Worm (Caenorhabditis elegans): ENCODE measurements around the gene C18H7.6.

ce11 chrIV:545852-546251 lies 46.4 kb downstream of the C18H7.6 start:
- TF ChIP-seq ets-5 (GFP tag; IDR thresholded peaks at IDR 0.05): no peak
- no peak for TF ChIP-seq lin-13 (GFP tag; optimal IDR thresholded peaks at IDR 0.05)
- TF ChIP-seq zag-1 (tag; optimal IDR thresholded peaks at IDR 0.05): no peak
- no peak for TF ChIP-seq ceh-82 (tag; optimal IDR thresholded peaks at IDR 0.05)

Measured in whole organism, L1 larva.